Fruit fly (Drosophila melanogaster) whole organism, adult: ENCODE data around the gene NT1.

ENCODE experiments used
- CG11617 ChIP-seq: fragments of 200-800 bp; sonication (Bioruptor generic); optimal IDR thresholded peaks from 2 replicates; lab custom pipeline; 2017; ENCODE audit warnings: mild to moderate bottlenecking, missing biosample characterization, missing genetic modification reagents, missing genetic modification characterization
- CG12768 ChIP-seq: fragments of 200-800 bp; sonication (Bioruptor generic); optimal IDR thresholded peaks from 2 replicates; lab custom pipeline; 2017; ENCODE audit warnings: missing biosample characterization, missing genetic modification characterization, mild to moderate bottlenecking, moderate library complexity, missing genetic modification reagents
- CG14711 ChIP-seq: fragments of 200-800 bp; sonication (Bioruptor generic); optimal IDR thresholded peaks from 2 replicates; lab custom pipeline; 2018; ENCODE audit warnings: missing biosample characterization, mild to moderate bottlenecking, missing genetic modification characterization, moderate library complexity
- CG1620 ChIP-seq: fragments of 200-800 bp; sonication (Bioruptor generic); optimal IDR thresholded peaks from 2 replicates; lab custom pipeline; 2016; ENCODE audit warnings: missing biosample characterization, missing genetic modification characterization
- CG33017 ChIP-seq: fragments of 200-800 bp; sonication (Bioruptor generic); optimal IDR thresholded peaks from 2 replicates; lab custom pipeline; 2018; ENCODE audit warnings: missing biosample characterization, mild to moderate bottlenecking, missing genetic modification characterization, moderate library complexity
- CG5204 ChIP-seq: fragments of 200-800 bp; sonication (Bioruptor generic); optimal IDR thresholded peaks from 2 replicates; lab custom pipeline; 2016; ENCODE audit warnings: missing biosample characterization, missing genetic modification characterization
- CG7045 ChIP-seq: fragments of 200-800 bp; sonication (Bioruptor generic); optimal IDR thresholded peaks from 2 replicates; lab custom pipeline; 2017; ENCODE audit warnings: missing biosample characterization, mild to moderate bottlenecking, missing genetic modification characterization
- CG7101 ChIP-seq: fragments of 200-800 bp; sonication (Bioruptor generic); optimal IDR thresholded peaks from 2 replicates; lab custom pipeline; 2018; ENCODE audit warnings: missing biosample characterization, mild to moderate bottlenecking, missing genetic modification characterization, moderate library complexity
- Clk ChIP-seq: fragments of 200-800 bp; sonication (Bioruptor generic); optimal IDR thresholded peaks from 2 replicates; lab custom pipeline; 2017; ENCODE audit warnings: missing biosample characterization, missing genetic modification characterization
- Crg-1 ChIP-seq: fragments of 200-800 bp; sonication (Bioruptor generic); optimal IDR thresholded peaks from 2 replicates; lab custom pipeline; 2016; ENCODE audit warnings: missing biosample characterization, missing genetic modification characterization
- Hr96 ChIP-seq: fragments of 200-800 bp; sonication (Bioruptor generic); optimal IDR thresholded peaks from 2 replicates; lab custom pipeline; 2016; ENCODE audit warnings: missing biosample characterization, missing genetic modification characterization
- Mnt ChIP-seq: fragments of 200-800 bp; sonication (Bioruptor generic); optimal IDR thresholded peaks from 2 replicates; lab custom pipeline; 2016; ENCODE audit warnings: missing biosample characterization, mild to moderate bottlenecking, missing genetic modification characterization
- bab1 ChIP-seq: fragments of 200-800 bp; sonication (Bioruptor generic); optimal IDR thresholded peaks from 3 replicates; lab custom pipeline; 2019; ENCODE audit warnings: missing biosample characterization, mild to moderate bottlenecking, missing genetic modification characterization, moderate library complexity
- cic ChIP-seq: fragments of 200-800 bp; sonication (Bioruptor generic); optimal IDR thresholded peaks from 2 replicates; lab custom pipeline; 2017; ENCODE audit warnings: missing biosample characterization, mild to moderate bottlenecking, missing genetic modification characterization, moderate library complexity
- cnc ChIP-seq, 2 experiments: fragments of >200 bp; optimal IDR thresholded peaks; 2 replicates each; lab custom pipeline; 2017
- kay ChIP-seq: fragments of 200-800 bp; sonication (Bioruptor generic); peaks from one replicate; lab custom pipeline; 2016; ENCODE audit warnings: missing biosample characterization, missing genetic modification characterization, borderline replicate concordance
- ovo ChIP-seq: fragments of 200-800 bp; sonication (Bioruptor generic); optimal IDR thresholded peaks from 2 replicates; lab custom pipeline; 2016; ENCODE audit warnings: missing biosample characterization, missing genetic modification characterization
- pad ChIP-seq: fragments of 200-800 bp; sonication (Bioruptor generic); optimal IDR thresholded peaks from 3 replicates; lab custom pipeline; 2017; ENCODE audit warnings: missing biosample characterization, missing genetic modification characterization, mild to moderate bottlenecking, moderate library complexity, missing genetic modification reagents
- tj ChIP-seq: fragments of 200-800 bp; sonication (Bioruptor generic); optimal IDR thresholded peaks from 3 replicates; lab custom pipeline; 2017; ENCODE audit warnings: missing biosample characterization, mild to moderate bottlenecking, missing genetic modification characterization, moderate library complexity
- toe ChIP-seq: fragments of 200-800 bp; sonication (Bioruptor generic); optimal IDR thresholded peaks from 2 replicates; lab custom pipeline; 2016; ENCODE audit warnings: missing biosample characterization, missing genetic modification characterization

The NT1 gene

DNA sequence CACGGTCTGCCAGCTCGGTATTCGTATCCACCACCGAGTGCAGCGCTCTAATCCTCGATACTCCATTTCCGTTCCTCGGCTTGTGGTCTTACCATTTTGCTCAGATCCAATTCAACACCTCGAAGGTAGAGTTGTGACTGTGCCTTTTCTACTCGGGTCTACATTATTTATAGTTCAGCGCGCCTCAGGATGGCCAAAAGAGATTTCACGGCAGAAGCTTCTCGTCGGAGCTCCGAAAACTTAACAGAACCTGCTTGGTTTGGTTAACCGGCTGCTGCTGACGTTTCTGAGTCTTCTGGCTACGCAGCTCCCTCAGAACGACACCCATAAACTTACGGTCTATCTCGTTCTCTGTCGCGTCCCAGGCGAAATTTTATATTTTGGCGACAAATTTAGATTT, 41.7 kb downstream of the NT1 start, which contains the start of gene CG32241:
Gene CG32241 (minus strand): TSS at position 101 of the 400 bp plus-strand sequence.
- no peak for TF ChIP-seq toe (GFP tag; lab: Kevin White, UChicago)
- TF ChIP-seq cnc (optimal IDR thresholded peaks at IDR 0.05; lab: Kevin White, UChicago) = no peak
- no peak for TF ChIP-seq CG11617 (GFP tag; lab: Kevin White, UChicago)
- no peak for TF ChIP-seq tj (GFP tag; lab: Kevin White, UChicago)
- TF ChIP-seq Mnt (GFP tag; lab: Kevin White, UChicago) = no peak
- TF ChIP-seq CG14711 (tag; lab: Kevin White, UChicago) = no peak
- no peak for TF ChIP-seq kay (GFP tag; lab: Kevin White, UChicago)
- TF ChIP-seq cic (GFP tag; lab: Kevin White, UChicago) = no peak
- TF ChIP-seq ovo (GFP tag; lab: Kevin White, UChicago) = no peak
- TF ChIP-seq Crg-1 (GFP tag; lab: Kevin White, UChicago) = no peak
- TF ChIP-seq CG33017 = no peak
- no peak for TF ChIP-seq CG7045 (GFP tag; lab: Kevin White, UChicago)
- TF ChIP-seq CG5204 (GFP tag; lab: Kevin White, UChicago) = no peak
- no peak for TF ChIP-seq pad (GFP tag; lab: Kevin White, UChicago)
- TF ChIP-seq CG12768 = no peak
- TF ChIP-seq Hr96 (GFP tag; lab: Kevin White, UChicago) = no peak
- no peak for TF ChIP-seq bab1
- no peak for TF ChIP-seq CG7101 (tag; lab: Kevin White, UChicago)

DNA sequence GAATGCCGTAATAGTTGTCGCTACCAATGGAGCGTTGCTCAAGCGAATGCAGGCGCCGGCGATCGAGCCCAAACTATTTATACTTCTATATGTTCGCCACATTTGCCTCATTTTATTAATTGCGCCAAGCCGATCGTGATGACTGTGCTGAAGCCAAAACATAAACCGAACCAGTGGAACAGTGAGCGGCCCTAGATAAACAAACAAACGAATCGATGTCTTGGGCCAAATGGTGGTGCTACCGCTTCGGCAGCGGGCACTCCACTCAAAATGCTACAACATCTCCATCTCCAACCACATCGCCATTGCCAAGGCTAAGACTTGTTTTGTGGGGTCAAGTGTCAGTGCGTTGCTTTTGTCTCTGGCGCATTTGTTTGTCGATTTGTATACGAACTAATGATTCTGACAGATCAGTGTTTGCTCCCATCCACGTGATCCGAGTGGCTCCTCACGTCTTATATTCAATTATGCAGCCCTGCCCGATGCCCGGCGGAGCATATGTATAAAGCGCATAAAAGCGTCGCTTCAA, 44.4 kb downstream of the NT1 start, which contains the start of gene CG15024:
Gene CG15024 (minus strand): TSS at position 51 of the 529 bp plus-strand sequence.
- TF ChIP-seq cnc (optimal IDR thresholded peaks at IDR 0.05; lab: Kevin White, UChicago) (no peak), CG5204 (GFP tag; lab: Kevin White, UChicago) (no peak), toe (GFP tag; lab: Kevin White, UChicago) (no peak), tj (GFP tag; lab: Kevin White, UChicago) (no peak), Crg-1 (GFP tag; lab: Kevin White, UChicago) (no peak), pad (GFP tag; lab: Kevin White, UChicago) (no peak), CG33017 (no peak)

DNA sequence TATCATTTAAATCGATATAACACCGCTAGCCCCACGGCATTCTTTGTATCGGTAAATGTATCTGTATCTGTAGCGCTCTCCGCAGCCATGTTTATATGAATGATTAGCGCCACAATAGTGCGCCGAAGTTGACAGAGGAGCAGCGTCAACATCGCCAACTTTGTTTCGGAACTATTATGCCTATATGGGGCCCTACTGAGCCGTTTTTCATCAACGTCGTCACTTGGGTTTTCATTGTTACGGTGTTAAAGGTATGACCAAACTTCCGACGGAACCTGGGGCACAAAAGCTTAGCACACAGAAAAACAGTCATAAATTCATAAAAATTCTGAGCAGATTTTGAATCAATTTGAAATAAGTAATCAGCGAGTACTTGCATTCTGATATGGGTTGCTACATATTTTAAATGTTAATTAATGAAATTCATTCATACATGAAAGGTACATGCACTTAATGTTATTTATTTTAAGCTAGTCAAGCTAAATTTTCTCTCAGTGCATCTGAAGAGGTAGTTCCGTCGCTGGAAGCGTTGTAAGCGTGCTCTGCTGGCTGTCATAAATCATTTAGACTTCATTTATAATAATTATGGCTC, 46.7 kb downstream of the NT1 start, which contains the start of gene CG15023:
Gene CG15023 (minus strand): TSS at position 51 of the 592 bp plus-strand sequence.
- no peak for TF ChIP-seq CG7101 (tag; lab: Kevin White, UChicago)
- no peak for TF ChIP-seq Clk
- no peak for TF ChIP-seq CG1620 (GFP tag; lab: Kevin White, UChicago)
- no peak for TF ChIP-seq Mnt (GFP tag; lab: Kevin White, UChicago)
- no peak for TF ChIP-seq tj (GFP tag; lab: Kevin White, UChicago)
- TF ChIP-seq CG12768 = no peak

DNA sequence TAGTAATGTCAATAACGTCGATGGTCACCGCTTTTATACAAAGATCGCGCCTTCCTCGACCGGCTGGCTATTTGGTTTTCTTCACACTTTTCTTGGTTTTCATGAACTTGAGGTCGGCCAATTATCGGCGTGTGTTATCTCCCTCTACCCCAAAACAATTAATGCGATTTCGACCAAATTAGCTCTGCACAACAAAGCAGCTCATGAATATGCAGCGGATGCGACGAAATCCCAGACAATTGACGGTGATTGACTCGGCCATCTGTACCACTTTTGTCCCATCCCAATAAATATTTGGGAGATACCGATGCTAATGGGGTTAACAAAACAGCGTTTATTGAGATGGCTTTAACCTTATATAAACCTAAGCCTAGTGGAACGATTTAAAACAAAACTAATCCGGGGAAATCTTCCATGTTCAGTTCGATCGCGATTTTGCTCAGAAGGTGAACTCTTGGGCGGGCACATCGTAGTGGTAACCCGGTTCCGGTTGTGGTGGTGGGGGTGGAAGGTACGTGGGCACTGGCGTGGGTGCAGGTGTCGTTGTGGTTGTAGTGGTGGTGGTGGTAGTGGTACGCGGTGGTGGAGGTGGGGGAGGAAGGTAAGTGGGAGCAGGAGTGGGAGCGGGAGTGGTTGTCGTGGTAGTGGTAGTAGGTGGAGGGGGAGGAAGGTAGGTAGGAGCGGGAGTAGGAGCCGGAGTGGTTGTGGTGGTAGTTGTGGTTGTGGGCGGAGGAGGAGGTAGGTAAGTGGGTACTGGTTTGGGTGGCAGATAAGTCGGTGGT, 47.7 kb downstream of the NT1 start, which contains the start of gene CG15022:
Gene CG15022 (minus strand): TSS at position 11 of the 782 bp plus-strand sequence.
- no peak for TF ChIP-seq tj (GFP tag; lab: Kevin White, UChicago)
- no peak for TF ChIP-seq bab1
- no peak for TF ChIP-seq CG33017
- no peak for TF ChIP-seq kay (GFP tag; lab: Kevin White, UChicago)
- TF ChIP-seq CG14711 (tag; lab: Kevin White, UChicago) = no peak
- no peak for TF ChIP-seq ovo (GFP tag; lab: Kevin White, UChicago)
- TF ChIP-seq pad (GFP tag; lab: Kevin White, UChicago) = no peak
- no peak for TF ChIP-seq Crg-1 (GFP tag; lab: Kevin White, UChicago)
- no peak for TF ChIP-seq CG7101 (tag; lab: Kevin White, UChicago)
- no peak for TF ChIP-seq Mnt (GFP tag; lab: Kevin White, UChicago)
- TF ChIP-seq cnc (optimal IDR thresholded peaks at IDR 0.05; lab: Kevin White, UChicago) = no peak
- no peak for TF ChIP-seq CG1620 (GFP tag; lab: Kevin White, UChicago)

DNA sequence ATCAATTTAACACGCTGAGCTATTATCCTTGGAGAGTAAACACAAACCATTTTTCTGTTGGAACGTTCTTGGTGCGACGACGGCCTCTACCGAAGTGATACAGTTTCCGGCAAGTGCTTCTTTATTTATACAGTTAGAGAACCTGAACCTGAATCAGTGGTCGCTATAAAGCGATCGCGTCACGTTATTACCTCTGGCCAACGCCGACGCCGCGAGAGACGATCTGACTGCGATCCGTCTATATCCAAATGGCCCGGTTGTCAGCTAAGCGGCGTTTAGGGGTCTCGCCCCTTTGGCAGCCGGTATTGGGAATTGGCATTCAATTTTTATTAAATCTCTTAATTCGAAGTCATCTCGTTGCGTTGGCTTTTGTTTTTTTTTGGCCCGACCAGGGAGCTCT, 50.2 kb downstream of the NT1 start, which contains the start of gene CG11345:
Gene CG11345 (minus strand): TSS at position 101 of the 400 bp plus-strand sequence.
- no peak for TF ChIP-seq Crg-1 (GFP tag; lab: Kevin White, UChicago)
- no peak for TF ChIP-seq kay (GFP tag; lab: Kevin White, UChicago)
- no peak for TF ChIP-seq cnc (optimal IDR thresholded peaks at IDR 0.05; lab: Kevin White, UChicago)
- no peak for TF ChIP-seq bab1
